Fruit fly (Drosophila melanogaster): Measurements from ENCODE around the gene CG13460.
A peak's percentile ranks its signal among the peaks of the same experiment; 100 is the strongest.

The CG13460 gene

dm6 chr3L:15013957-15014692 lies 47.4 kb downstream of the CG13460 start, which contains the start of gene Reck (continued):
- TF ChIP-seq CG17361 (GFP tag; IDR thresholded peaks at IDR 0.05) (peak; percentile 77), CG11504 (tag; optimal IDR thresholded peaks at IDR 0.05) (peak; percentile 87), knrl (GFP tag; IDR thresholded peaks at IDR 0.05; ENCODE audit: partially characterized antibody) (peak; percentile 52; the same call in 1 of the 3 replicates), usp (GFP tag; optimal IDR thresholded peaks at IDR 0.05) (no peak), Awh (GFP tag; IDR thresholded peaks at IDR 0.05) (peak; percentile 81), GATAe (GFP tag; conservative IDR thresholded peaks at IDR 0.05) (no peak), MBD-R2 (GFP tag; IDR thresholded peaks at IDR 0.05) (no peak; the same call in 1 of the 2 replicates), nerfin-1 (tag; optimal IDR thresholded peaks at IDR 0.05) (peak; percentile 78), pan (optimal IDR thresholded peaks at IDR 0.05) (no peak), pan (GFP tag; optimal IDR thresholded peaks at IDR 0.05 in 1 of 2, IDR thresholded peaks at IDR 0.05 in 1 of 2) (peak in 1 of 2 experiments; percentile 89), btn (GFP tag; optimal IDR thresholded peaks at IDR 0.05) (peak; percentile 34), Camta (GFP tag; optimal IDR thresholded peaks at IDR 0.05) (peak; percentile 31), chif (GFP tag; optimal IDR thresholded peaks at IDR 0.05) (peak; percentile 40 to 63), klu (GFP tag; IDR thresholded peaks at IDR 0.05) (no peak), CG10321 (GFP tag; IDR thresholded peaks at IDR 0.05) (peak; percentile 59; the same call in 1 of the 2 replicates), bab2 (GFP tag; optimal IDR thresholded peaks at IDR 0.05) (peak; percentile 57), pfk (GFP tag; optimal IDR thresholded peaks at IDR 0.05) (no peak), rib (GFP tag; IDR thresholded peaks at IDR 0.05) (no peak), pnt (GFP tag; optimal IDR thresholded peaks at IDR 0.05) (peak; percentile 32), Elba2 (GFP tag; optimal IDR thresholded peaks at IDR 0.05) (no peak), da (GFP tag; optimal IDR thresholded peaks at IDR 0.05) (no peak), CG4404 (GFP tag; IDR thresholded peaks at IDR 0.05) (no peak), dpn (GFP tag; optimal IDR thresholded peaks at IDR 0.05) (peak; percentile 33 to 82), jumu (GFP tag; optimal IDR thresholded peaks at IDR 0.05) (no peak)

- TF ChIP-seq Hr39 (optimal IDR thresholded peaks at IDR 0.05), result no peak
- no peak for TF ChIP-seq Hey (tag; optimal IDR thresholded peaks at IDR 0.05)
- TF ChIP-seq sisA (GFP tag; IDR thresholded peaks at IDR 0.05), result no peak
- no peak for TF ChIP-seq kni (GFP tag; optimal IDR thresholded peaks at IDR 0.05)
- no peak for TF ChIP-seq CG9876 (GFP tag; optimal IDR thresholded peaks at IDR 0.05)
- no peak for TF ChIP-seq CG12071 (GFP tag; optimal IDR thresholded peaks at IDR 0.05)
- no peak for TF ChIP-seq Scr (GFP tag; IDR thresholded peaks at IDR 0.05; ENCODE audit: partially characterized antibody)
- no peak for TF ChIP-seq tup (GFP tag; optimal IDR thresholded peaks at IDR 0.05)
- TF ChIP-seq ewg (GFP tag; optimal IDR thresholded peaks at IDR 0.05), result no peak
- TF ChIP-seq CG6765 (GFP tag; optimal IDR thresholded peaks at IDR 0.05), result no peak
- peak; percentile 2 for TF ChIP-seq tin (GFP tag; optimal IDR thresholded peaks at IDR 0.05)
- TF ChIP-seq CG8478 (optimal IDR thresholded peaks at IDR 0.05), result no peak
- no peak for TF ChIP-seq Bteb2 (GFP tag; optimal IDR thresholded peaks at IDR 0.05)
- no peak for TF ChIP-seq CG34422 (GFP tag; IDR thresholded peaks at IDR 0.05)
- no peak for TF ChIP-seq bigmax (GFP tag; optimal IDR thresholded peaks at IDR 0.05)
- no peak for TF ChIP-seq Stat92E (GFP tag; optimal IDR thresholded peaks at IDR 0.05)
- no peak for TF ChIP-seq CG32767 (GFP tag; IDR thresholded peaks at IDR 0.05)
- no peak for TF ChIP-seq az2 (GFP tag; optimal IDR thresholded peaks at IDR 0.05)
- TF ChIP-seq pan (optimal IDR thresholded peaks at IDR 0.05), result no peak
- no peak for TF ChIP-seq pan (GFP tag; optimal IDR thresholded peaks at IDR 0.05 in 1 of 2, IDR thresholded peaks at IDR 0.05 in 1 of 2)
- TF ChIP-seq nau (GFP tag; optimal IDR thresholded peaks at IDR 0.05), result no peak
- no peak for TF ChIP-seq CG32532 (GFP tag; IDR thresholded peaks at IDR 0.05)
- TF ChIP-seq mirr (GFP tag; optimal IDR thresholded peaks at IDR 0.05), result no peak
- no peak for TF ChIP-seq ap (GFP tag; IDR thresholded peaks at IDR 0.05)
- peak; percentile 45; the same call in 1 of the 2 replicates for TF ChIP-seq Drgx (GFP tag; IDR thresholded peaks at IDR 0.05)
- no peak for TF ChIP-seq slbo (GFP tag; IDR thresholded peaks at IDR 0.05)
- TF ChIP-seq HLHmδ (GFP tag; optimal IDR thresholded peaks at IDR 0.05), result no peak
- no peak for TF ChIP-seq vfl (GFP tag; optimal IDR thresholded peaks at IDR 0.05)
- TF ChIP-seq CG10543 (GFP tag; optimal IDR thresholded peaks at IDR 0.05), result no peak
Observed at dm6 chr3L:15013296-15013695, 48.2 kb downstream of the CG13460 start.
